Fruit fly (Drosophila melanogaster) whole organism, embryonic: ENCODE results near the gene Cdc14.
A peak's percentile ranks its signal among the peaks of the same experiment; 100 is the strongest.

Source experiments
- CG10565 ChIP-seq: fragments of 200-800 bp; sonication (Bioruptor generic); optimal IDR thresholded peaks from 3 replicates; lab custom pipeline; 2016; ENCODE audit warnings: missing biosample characterization, mild to moderate bottlenecking, missing genetic modification characterization
- CG12104 ChIP-seq: fragments of 200-800 bp; sonication (Bioruptor generic); optimal IDR thresholded peaks from 3 replicates; lab custom pipeline; 2016; ENCODE audit warnings: missing biosample characterization, missing genetic modification characterization
- CG12769 ChIP-seq: fragments of 200-800 bp; sonication (Bioruptor generic); optimal IDR thresholded peaks from 2 replicates; lab custom pipeline; 2019; ENCODE audit warnings: missing biosample characterization, mild to moderate bottlenecking, missing genetic modification characterization, moderate library complexity
- CG12942 ChIP-seq: fragments of 200-800 bp; sonication (Bioruptor generic); optimal IDR thresholded peaks from 3 replicates; lab custom pipeline; 2016; ENCODE audit warnings: missing biosample characterization, missing genetic modification characterization
- CG13775 ChIP-seq: fragments of 200-800 bp; sonication (Bioruptor generic); optimal IDR thresholded peaks from 3 replicates; lab custom pipeline; 2017; ENCODE audit warnings: missing biosample characterization, mild to moderate bottlenecking, missing genetic modification characterization
- CG15073 ChIP-seq: fragments of 200-800 bp; sonication (Bioruptor generic); optimal IDR thresholded peaks from 2 replicates; lab custom pipeline; 2016; ENCODE audit warnings: missing biosample characterization, missing genetic modification characterization
- CG15696 ChIP-seq: fragments of 200-800 bp; sonication (Bioruptor generic); optimal IDR thresholded peaks from 2 replicates; lab custom pipeline; 2019; ENCODE audit warnings: missing biosample characterization, mild to moderate bottlenecking, missing genetic modification characterization, moderate library complexity
- CG1647 ChIP-seq: fragments of 200-800 bp; sonication (Bioruptor generic); optimal IDR thresholded peaks from 3 replicates; lab custom pipeline; 2016; ENCODE audit warnings: missing biosample characterization, missing genetic modification characterization
- CG17385 ChIP-seq: fragments of 200-800 bp; sonication (Bioruptor generic); optimal IDR thresholded peaks from 3 replicates; lab custom pipeline; 2018; ENCODE audit warnings: missing biosample characterization, mild to moderate bottlenecking, missing genetic modification characterization
- CG17912 ChIP-seq: fragments of 200-800 bp; sonication (Bioruptor generic); optimal IDR thresholded peaks from 2 replicates; lab custom pipeline; 2018; ENCODE audit warnings: missing biosample characterization, mild to moderate bottlenecking, missing genetic modification characterization
- CG30020 ChIP-seq: fragments of 200-800 bp; optimal IDR thresholded peaks from 2 replicates; lab custom pipeline; 2019; ENCODE audit warnings: missing biosample characterization, mild to moderate bottlenecking, missing genetic modification characterization, moderate library complexity
- CG3065 ChIP-seq: fragments of 200-800 bp; sonication (Bioruptor generic); optimal IDR thresholded peaks from 2 replicates; lab custom pipeline; 2016; ENCODE audit warnings: missing biosample characterization, missing genetic modification characterization
- CG31441 ChIP-seq: fragments of 200-800 bp; sonication (Bioruptor generic); IDR thresholded peaks from 2 replicates; pipeline ENCODE4 v1.3.6; 2022; ENCODE audit warnings: missing biosample characterization, missing genetic modification characterization
- CG34376 ChIP-seq: fragments of 200-800 bp; sonication (Bioruptor generic); optimal IDR thresholded peaks from 2 replicates; lab custom pipeline; 2018; ENCODE audit warnings: missing biosample characterization, mild to moderate bottlenecking, missing genetic modification characterization
- CG3726 ChIP-seq: fragments of 200-800 bp; sonication (Bioruptor generic); IDR thresholded peaks from 3 replicates; pipeline ENCODE4, ENCODE4 v1.3.6; 2022; ENCODE audit warnings: missing biosample characterization, missing genetic modification characterization
- CG42726 ChIP-seq: fragments of 200-800 bp; sonication (Bioruptor generic); IDR thresholded peaks from 2 replicates; pipeline ENCODE4 v1.3.6; 2022; ENCODE audit warnings: missing biosample characterization, missing genetic modification characterization; ENCODE audit not compliant: partially characterized antibody
- CG4360 ChIP-seq: fragments of 200-800 bp; sonication (Bioruptor generic); IDR thresholded peaks from 2 replicates; pipeline ENCODE4 v1.3.6; 2022; ENCODE audit warnings: missing biosample characterization, missing genetic modification characterization
- CG4404 ChIP-seq: fragments of 200-800 bp; sonication (Bioruptor generic); IDR thresholded peaks from 2 replicates; pipeline ENCODE4 v1.3.6; 2022; ENCODE audit warnings: missing biosample characterization, missing genetic modification characterization
- CG7556 ChIP-seq: fragments of 200-800 bp; sonication (Bioruptor generic); optimal IDR thresholded peaks from 2 replicates; lab custom pipeline; 2017; ENCODE audit warnings: missing biosample characterization, mild to moderate bottlenecking, missing genetic modification characterization
- CG7928 ChIP-seq: fragments of 200-800 bp; sonication (Bioruptor generic); optimal IDR thresholded peaks from 2 replicates; lab custom pipeline; 2017; ENCODE audit warnings: missing biosample characterization, mild to moderate bottlenecking, missing genetic modification characterization
- CG9609 ChIP-seq: fragments of 200-800 bp; sonication (Bioruptor generic); optimal IDR thresholded peaks from 3 replicates; lab custom pipeline; 2016; ENCODE audit warnings: missing biosample characterization, missing genetic modification characterization
- CG9932 ChIP-seq: fragments of 200-800 bp; sonication (Bioruptor generic); IDR thresholded peaks from 2 replicates; pipeline ENCODE4 v1.3.6; 2022; ENCODE audit warnings: missing biosample characterization, missing genetic modification characterization
- Drgx ChIP-seq: fragments of 200-800 bp; sonication (Bioruptor generic); IDR thresholded peaks from 2 replicates; pipeline ENCODE4 v1.3.6; 2022; ENCODE audit warnings: missing biosample characterization, missing genetic modification characterization
- H2.0 ChIP-seq: fragments of 200-800 bp; sonication (Bioruptor generic); IDR thresholded peaks from 2 replicates; pipeline ENCODE4 v1.3.6; 2022; ENCODE audit warnings: missing biosample characterization, missing genetic modification characterization
- HLH3B ChIP-seq: fragments of 200-800 bp; sonication (Bioruptor generic); IDR thresholded peaks from 2 replicates; pipeline ENCODE4 v1.3.6; 2022; ENCODE audit warnings: missing biosample characterization, missing genetic modification characterization
- MTF-1 ChIP-seq: fragments of 200-800 bp; sonication (Bioruptor generic); optimal IDR thresholded peaks from 2 replicates; lab custom pipeline; 2018; ENCODE audit warnings: missing biosample characterization, mild to moderate bottlenecking, missing genetic modification characterization, borderline replicate concordance
- Mrtf ChIP-seq: fragments of 200-800 bp; sonication (Bioruptor generic); IDR thresholded peaks from 3 replicates; pipeline ENCODE4 v1.3.6; 2022; ENCODE audit warnings: missing biosample characterization, missing genetic modification characterization
- NFAT ChIP-seq: fragments of 200-800 bp; sonication (Bioruptor generic); IDR thresholded peaks from 2 replicates; pipeline ENCODE4 v1.3.6; 2022; ENCODE audit warnings: missing biosample characterization, missing genetic modification characterization
- Optix ChIP-seq: fragments of 200-800 bp; sonication (Bioruptor generic); IDR thresholded peaks from 3 replicates; pipeline ENCODE4 v1.3.6; 2022; ENCODE audit warnings: missing biosample characterization, missing genetic modification characterization
- PHDP ChIP-seq: fragments of 200-800 bp; sonication (Bioruptor generic); optimal IDR thresholded peaks from 3 replicates; lab custom pipeline; 2018; ENCODE audit warnings: missing biosample characterization, mild to moderate bottlenecking, missing genetic modification characterization, moderate library complexity
- Ptx1 ChIP-seq: fragments of 200-800 bp; sonication (Bioruptor generic); IDR thresholded peaks from 2 replicates; pipeline ENCODE4 v1.3.6; 2022; ENCODE audit warnings: missing biosample characterization, missing genetic modification characterization
- Scr ChIP-seq: fragments of 200-800 bp; sonication (Bioruptor generic); IDR thresholded peaks from 2 replicates; pipeline ENCODE4 v1.3.6; 2022; ENCODE audit warnings: missing biosample characterization, missing genetic modification characterization; ENCODE audit not compliant: partially characterized antibody
- Sry-β ChIP-seq: fragments of 200-800 bp; sonication (Bioruptor generic); optimal IDR thresholded peaks from 2 replicates; lab custom pipeline; 2018; ENCODE audit warnings: missing biosample characterization, mild to moderate bottlenecking, missing genetic modification characterization, moderate library complexity
- Ssrp ChIP-seq: fragments of 200-800 bp; sonication (Bioruptor generic); optimal IDR thresholded peaks from 2 replicates; lab custom pipeline; 2018; ENCODE audit warnings: missing biosample characterization, mild to moderate bottlenecking, missing genetic modification characterization, moderate library complexity
- ap ChIP-seq: fragments of 200-800 bp; sonication (Bioruptor generic); IDR thresholded peaks from 2 replicates; pipeline ENCODE4 v1.3.6; 2022; ENCODE audit warnings: missing biosample characterization, missing genetic modification characterization
- emc ChIP-seq: fragments of 200-800 bp; sonication (Bioruptor generic); optimal IDR thresholded peaks from 2 replicates; lab custom pipeline; 2016; ENCODE audit warnings: missing biosample characterization, missing genetic modification characterization
- gfzf ChIP-seq: fragments of 200-800 bp; sonication (Bioruptor generic); optimal IDR thresholded peaks from 2 replicates; lab custom pipeline; 2016; ENCODE audit warnings: missing biosample characterization, mild to moderate bottlenecking, missing genetic modification characterization, moderate library complexity
- kay ChIP-seq: fragments of 200-800 bp; sonication (Bioruptor generic); optimal IDR thresholded peaks from 2 replicates; lab custom pipeline; 2016; ENCODE audit warnings: missing biosample characterization, missing genetic modification characterization
- mld ChIP-seq: fragments of 200-800 bp; sonication (Bioruptor generic); IDR thresholded peaks from 3 replicates; pipeline ENCODE4 v1.3.6; 2022; ENCODE audit warnings: missing biosample characterization, missing genetic modification characterization; ENCODE audit not compliant: partially characterized antibody
- onecut ChIP-seq: fragments of 200-800 bp; sonication (Bioruptor generic); IDR thresholded peaks from 2 replicates; pipeline ENCODE4 v1.3.6; 2022; ENCODE audit warnings: missing biosample characterization, missing genetic modification characterization
- phol ChIP-seq: fragments of 200-800 bp; sonication (Bioruptor generic); optimal IDR thresholded peaks from 3 replicates; lab custom pipeline; 2018; ENCODE audit warnings: missing biosample characterization, mild to moderate bottlenecking, missing genetic modification characterization, moderate library complexity
- pzg ChIP-seq: fragments of 200-800 bp; sonication (Bioruptor generic); optimal IDR thresholded peaks from 3 replicates; lab custom pipeline; 2018; ENCODE audit warnings: missing biosample characterization, mild to moderate bottlenecking, missing genetic modification characterization, moderate library complexity
- ranshi ChIP-seq: fragments of 200-800 bp; sonication (Bioruptor generic); IDR thresholded peaks from 2 replicates; pipeline ENCODE4 v1.3.6; 2022; ENCODE audit warnings: missing biosample characterization, missing genetic modification characterization
- sens ChIP-seq: fragments of 200-800 bp; sonication (Bioruptor generic); peaks from one replicate; lab custom pipeline; 2016; ENCODE audit warnings: missing biosample characterization, missing genetic modification characterization
- sens-2 ChIP-seq: fragments of 200-800 bp; sonication (Bioruptor generic); IDR thresholded peaks from 2 replicates; pipeline ENCODE4 v1.3.6; 2022; ENCODE audit warnings: missing biosample characterization, missing genetic modification characterization
- stwl ChIP-seq: fragments of 200-800 bp; sonication (Bioruptor generic); optimal IDR thresholded peaks from 3 replicates; lab custom pipeline; 2018; ENCODE audit warnings: missing biosample characterization, mild to moderate bottlenecking, missing genetic modification characterization, moderate library complexity
- trh ChIP-seq: fragments of 200-800 bp; sonication (Bioruptor generic); optimal IDR thresholded peaks from 2 replicates; lab custom pipeline; 2016; ENCODE audit warnings: missing biosample characterization, missing genetic modification characterization
- zen ChIP-seq: fragments of 200-800 bp; sonication (Bioruptor generic); optimal IDR thresholded peaks from 3 replicates; lab custom pipeline; 2018; ENCODE audit warnings: missing biosample characterization, mild to moderate bottlenecking, missing genetic modification characterization, moderate library complexity
- zen2 ChIP-seq: fragments of 200-800 bp; sonication (Bioruptor generic); IDR thresholded peaks from 3 replicates; pipeline ENCODE4 v1.3.6; 2022; ENCODE audit warnings: missing biosample characterization, missing genetic modification characterization; ENCODE audit not compliant: partially characterized antibody

Gene Cdc14

DNA sequence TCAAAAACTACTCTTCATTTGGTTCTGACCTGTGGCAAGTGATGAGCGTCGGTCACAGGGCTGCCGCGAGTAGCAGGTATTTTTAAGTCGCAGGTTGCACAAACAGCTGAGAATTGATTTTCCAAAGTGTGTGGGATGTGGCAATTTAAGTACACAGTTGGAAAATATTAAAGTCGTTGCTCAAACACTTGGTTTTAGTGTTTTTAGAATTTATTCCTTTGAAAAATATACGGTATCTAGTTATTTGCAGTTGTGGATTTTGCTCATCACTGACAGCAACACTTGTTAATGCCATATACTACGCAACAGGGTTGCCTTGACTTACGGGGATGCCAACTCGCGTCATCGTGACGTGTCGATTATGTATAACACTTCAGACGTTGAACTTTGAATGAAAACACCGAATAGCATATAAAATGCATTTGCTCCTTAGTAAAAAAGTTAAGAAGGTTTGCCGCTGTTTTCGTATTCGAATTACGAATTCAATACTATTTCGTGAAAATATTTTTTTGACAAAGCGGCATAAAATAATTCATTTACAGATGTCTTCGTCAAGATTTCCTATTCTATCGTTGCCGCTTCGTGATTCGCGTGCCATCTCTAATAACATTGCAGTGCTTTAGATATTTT is 10.6 kb downstream of the Cdc14 start, which contains the start of the genes Herp and r2d2 (continued):
- TF ChIP-seq Optix (peak; percentile 88), CG3065 (GFP tag; lab: Kevin White, UChicago) (peak; percentile 66), Drgx (GFP tag; lab: Robert Waterston, UW) (peak; percentile 84), CG4404 (GFP tag; lab: Robert Waterston, UW) (peak; percentile 90), CG3726 (GFP tag; lab: Robert Waterston, UW) (peak; percentile 65; the same call in 2 of the 3 replicates), zen2 (GFP tag; lab: Robert Waterston, UW) (peak; percentile 47; the same call in 1 of the 3 replicates), gfzf (GFP tag; lab: Kevin White, UChicago) (peak; percentile 38), Ssrp (peak; percentile 83), CG17912 (GFP tag; lab: Kevin White, UChicago) (peak; percentile 44), CG1647 (GFP tag; lab: Kevin White, UChicago) (peak; percentile 94), CG15696 (tag; lab: Kevin White, UChicago) (peak; percentile 91), zen (tag; lab: Kevin White, UChicago) (peak; percentile 87), CG12769 (peak; percentile 95), Scr (GFP tag; lab: Robert Waterston, UW) (peak; percentile 86), Sry-β (peak; percentile 98), CG30020 (tag; lab: Kevin White, UChicago) (peak; percentile 92), CG15073 (GFP tag; lab: Kevin White, UChicago) (peak; percentile 55), sens (peak; percentile 98), CG9932 (GFP tag; lab: Robert Waterston, UW) (peak; percentile 95), kay (GFP tag; lab: Kevin White, UChicago) (peak; percentile 86), trh (GFP tag; lab: Kevin White, UChicago) (peak; percentile 84), CG13775 (GFP tag; lab: Kevin White, UChicago) (peak; percentile 93), CG12104 (GFP tag; lab: Kevin White, UChicago) (peak; percentile 85), CG42726 (no peak; the same call in none of the 2 replicates), CG12942 (GFP tag; lab: Kevin White, UChicago) (peak; percentile 91), CG10565 (GFP tag; lab: Kevin White, UChicago) (peak; percentile 74), HLH3B (GFP tag; lab: Robert Waterston, UW) (peak; percentile 86), CG7928 (GFP tag; lab: Kevin White, UChicago) (peak; percentile 79), CG17385 (peak; percentile 83), ap (GFP tag; lab: Robert Waterston, UW) (peak; percentile 55; the same call in 1 of the 2 replicates), onecut (peak; percentile 86), phol (tag; lab: Kevin White, UChicago) (peak; percentile 90), PHDP (tag; lab: Kevin White, UChicago) (peak; percentile 88), CG9609 (GFP tag; lab: Kevin White, UChicago) (peak; percentile 94), stwl (tag; lab: Kevin White, UChicago) (peak; percentile 87), Ptx1 (GFP tag; lab: Robert Waterston, UW) (peak; percentile 91), CG34376 (GFP tag; lab: Kevin White, UChicago) (peak; percentile 96), sens-2 (peak; percentile 43; the same call in 1 of the 2 replicates), mld (GFP tag; lab: Robert Waterston, UW) (no peak), CG4360 (GFP tag; lab: Robert Waterston, UW) (no peak; the same call in 1 of the 2 replicates), MTF-1 (GFP tag; lab: Kevin White, UChicago) (peak; percentile 61), Mrtf (GFP tag; lab: Robert Waterston, UW) (peak; percentile 83; the same call in 2 of the 3 replicates), H2.0 (GFP tag; lab: Robert Waterston, UW) (peak; percentile 80), CG7556 (GFP tag; lab: Kevin White, UChicago) (peak; percentile 87), NFAT (peak; percentile 79), ranshi (GFP tag; lab: Robert Waterston, UW) (peak; percentile 83; the same call in 1 of the 2 replicates), emc (peak; percentile 79), CG31441 (peak; percentile 96), pzg (peak; percentile 68)
